Worm (Caenorhabditis elegans) whole organism, L2 larva: ENCODE data around the gene pqn-96.

Experiments
- C34F6.9 ChIP-seq: fragments of 150-350 bp; optimal IDR thresholded peaks from 2 replicates; lab custom pipeline; 2014; ENCODE audit warnings: missing biosample characterization, missing genetic modification characterization
- F13H6.1 ChIP-seq: sonication (generic microtip); optimal IDR thresholded peaks from 2 replicates; lab custom pipeline; 2016; ENCODE audit warnings: missing genetic modification characterization, missing compliant biosample characterization
- R02D3.7 ChIP-seq: fragments of 150-350 bp; optimal IDR thresholded peaks from 2 replicates; lab custom pipeline; 2014; ENCODE audit warnings: missing biosample characterization, missing genetic modification characterization
- Y55F3AM.14 ChIP-seq: fragments of 200-800 bp; sonication (Bioruptor generic); optimal IDR thresholded peaks from 2 replicates; lab custom pipeline; 2018; ENCODE audit warnings: mild to moderate bottlenecking, missing genetic modification characterization, missing compliant biosample characterization
- ZK546.5 ChIP-seq: sonication (generic microtip); optimal IDR thresholded peaks from 2 replicates; lab custom pipeline; 2017; ENCODE audit warnings: missing biosample characterization, missing genetic modification characterization
- alr-1 ChIP-seq: fragments of 150-350 bp; optimal IDR thresholded peaks from 2 replicates; lab custom pipeline; 2014; ENCODE audit warnings: missing biosample characterization, missing genetic modification characterization
- aly-2 ChIP-seq: fragments of 150-350 bp; optimal IDR thresholded peaks from 2 replicates; lab custom pipeline; 2014; ENCODE audit warnings: missing biosample characterization, missing genetic modification characterization
- blmp-1 ChIP-seq: sonication (generic microtip); optimal IDR thresholded peaks from 2 replicates; lab custom pipeline; 2017; ENCODE audit warnings: missing genetic modification characterization, mild to moderate bottlenecking, missing compliant biosample characterization, antibody characterized with exemption, moderate library complexity; ENCODE audit not compliant: insufficient read depth
- ceh-16 ChIP-seq: fragments of 150-350 bp; optimal IDR thresholded peaks from 2 replicates; lab custom pipeline; 2014; ENCODE audit warnings: missing biosample characterization, missing genetic modification characterization
- crh-2 ChIP-seq: sonication (generic microtip); optimal IDR thresholded peaks from 2 replicates; lab custom pipeline; 2017; ENCODE audit warnings: missing biosample characterization, missing genetic modification characterization
- egl-27 ChIP-seq: sonication (generic microtip); optimal IDR thresholded peaks from 3 replicates; lab custom pipeline; 2017; ENCODE audit warnings: missing biosample characterization, missing genetic modification reagents, missing genetic modification characterization
- elt-1 ChIP-seq: fragments of 150-350 bp; optimal IDR thresholded peaks from 2 replicates; lab custom pipeline; 2014; ENCODE audit warnings: missing biosample characterization, missing genetic modification characterization
- fos-1 ChIP-seq: fragments of 150-350 bp; optimal IDR thresholded peaks from 2 replicates; lab custom pipeline; 2014; ENCODE audit warnings: missing biosample characterization, missing genetic modification characterization
- gmeb-1 ChIP-seq: fragments of 150-350 bp; optimal IDR thresholded peaks from 2 replicates; lab custom pipeline; 2014; ENCODE audit warnings: missing biosample characterization, missing genetic modification characterization
- lin-13 ChIP-seq: fragments of 150-350 bp; optimal IDR thresholded peaks from 2 replicates; lab custom pipeline; 2014; ENCODE audit warnings: missing biosample characterization, missing genetic modification reagents, missing genetic modification characterization
- lin-39 ChIP-seq: fragments of 150-350 bp; optimal IDR thresholded peaks from 2 replicates; lab custom pipeline; 2014; ENCODE audit warnings: missing biosample characterization, missing genetic modification reagents, missing genetic modification characterization
- lsy-2 ChIP-seq, 2 experiments: fragments of 150-350 bp in 1 of 2; sonication (generic microtip) in 1 of 2; optimal IDR thresholded peaks; 2 replicates each; lab custom pipeline; 2014 to 2017; ENCODE audit warnings: missing biosample characterization in 2 of 2, missing genetic modification characterization in 2 of 2
- mab-5 ChIP-seq: fragments of 150-350 bp; optimal IDR thresholded peaks from 2 replicates; lab custom pipeline; 2014; ENCODE audit warnings: missing biosample characterization, missing genetic modification characterization
- mbf-1 ChIP-seq: sonication (generic microtip); optimal IDR thresholded peaks from 2 replicates; lab custom pipeline; 2017; ENCODE audit warnings: missing biosample characterization, missing genetic modification characterization
- nhr-11 ChIP-seq: fragments of 150-350 bp; optimal IDR thresholded peaks from 2 replicates; lab custom pipeline; 2014; ENCODE audit warnings: missing biosample characterization, missing genetic modification characterization
- nhr-12 ChIP-seq: fragments of 150-350 bp; optimal IDR thresholded peaks from 2 replicates; lab custom pipeline; 2014; ENCODE audit warnings: missing biosample characterization, missing genetic modification characterization
- nhr-129 ChIP-seq: fragments of 150-350 bp; optimal IDR thresholded peaks from 2 replicates; lab custom pipeline; 2014; ENCODE audit warnings: missing biosample characterization, missing genetic modification characterization
- nhr-21 ChIP-seq: fragments of 150-350 bp; optimal IDR thresholded peaks from 2 replicates; lab custom pipeline; 2014; ENCODE audit warnings: missing biosample characterization, missing genetic modification characterization
- nhr-237 ChIP-seq: fragments of 150-350 bp; optimal IDR thresholded peaks from 2 replicates; lab custom pipeline; 2014; ENCODE audit warnings: missing biosample characterization, missing genetic modification characterization
- nhr-25 ChIP-seq: fragments of 150-350 bp; sonication (generic microtip); optimal IDR thresholded peaks from 3 replicates; lab custom pipeline; 2014; ENCODE audit warnings: missing biosample characterization, missing genetic modification characterization
- nhr-77 ChIP-seq: fragments of 150-350 bp; optimal IDR thresholded peaks from 2 replicates; lab custom pipeline; 2014; ENCODE audit warnings: missing biosample characterization, missing genetic modification characterization
- peb-1 ChIP-seq: fragments of 150-350 bp; optimal IDR thresholded peaks from 2 replicates; lab custom pipeline; 2014; ENCODE audit warnings: missing biosample characterization, missing genetic modification characterization
- sem-4 ChIP-seq: fragments of 150-350 bp; optimal IDR thresholded peaks from 2 replicates; lab custom pipeline; 2014; ENCODE audit warnings: missing biosample characterization, missing genetic modification reagents, missing genetic modification characterization
- skn-1 ChIP-seq: sonication (generic microtip); optimal IDR thresholded peaks from 2 replicates; lab custom pipeline; 2017; ENCODE audit warnings: missing biosample characterization, missing genetic modification characterization
- sma-3 ChIP-seq: sonication (generic microtip); optimal IDR thresholded peaks from 2 replicates; lab custom pipeline; 2016; ENCODE audit warnings: missing genetic modification reagents, missing genetic modification characterization, missing compliant biosample characterization
- sma-9 ChIP-seq, 2 experiments: fragments of 150-350 bp in 1 of 2; sonication (generic microtip) in 1 of 2; optimal IDR thresholded peaks; 2 replicates each; lab custom pipeline; 2014 to 2016; ENCODE audit warnings: missing genetic modification characterization in 2 of 2, mild to moderate bottlenecking in 1 of 2, missing biosample characterization in 1 of 2, missing compliant biosample characterization in 1 of 2, missing genetic modification reagents in 1 of 2, moderate library complexity in 1 of 2
- unc-39 ChIP-seq: fragments of 150-350 bp; optimal IDR thresholded peaks from 2 replicates; lab custom pipeline; 2014; ENCODE audit warnings: missing biosample characterization, missing genetic modification characterization
- unc-55 ChIP-seq: fragments of 150-350 bp; sonication (generic microtip); optimal IDR thresholded peaks from 3 replicates; lab custom pipeline; 2014; ENCODE audit warnings: missing biosample characterization, missing genetic modification reagents, missing genetic modification characterization
- ztf-1 ChIP-seq: fragments of 200-800 bp; sonication (Bioruptor generic); conservative IDR thresholded peaks from 2 replicates; pipeline ENCODE4 v1.3.6; 2022; ENCODE audit warnings: missing genetic modification characterization, missing compliant biosample characterization

Gene pqn-96

ce11 chrIII:8443557-8444131, 4.4 kb upstream of the pqn-96 start, which contains the start of gene ufbp-1 (continued):
- no peak for TF ChIP-seq peb-1
- no peak for TF ChIP-seq egl-27 (tag; lab: Kevin White, UChicago)
- TF ChIP-seq Y55F3AM.14 = peak; percentile 67
- peak; percentile 11 for TF ChIP-seq F13H6.1 (tag; lab: Kevin White, UChicago)
- TF ChIP-seq sem-4 (tag; lab: Kevin White, UChicago) = peak; percentile 71
- peak; percentile 96 for TF ChIP-seq crh-2
- TF ChIP-seq nhr-25 (tag; lab: Kevin White, UChicago) = peak; percentile 15
- no peak for TF ChIP-seq alr-1 (tag; lab: Kevin White, UChicago)
- peak; percentile 5 for TF ChIP-seq mab-5 (tag; lab: Kevin White, UChicago)
- peak; percentile 35 for TF ChIP-seq sma-3 (GFP tag; lab: Kevin White, UChicago)
- TF ChIP-seq sma-9 (GFP tag; optimal IDR thresholded peaks at IDR 0.05; lab: Kevin White, UChicago) = peak; percentile 0
- TF ChIP-seq sma-9 (tag; optimal IDR thresholded peaks at IDR 0.05; lab: Kevin White, UChicago) = no peak
- TF ChIP-seq nhr-237 (tag; lab: Kevin White, UChicago) = no peak
- TF ChIP-seq mbf-1 = no peak

ce11 chrIII:8437763-8438414, 1.3 kb downstream of the pqn-96 start:
- TF ChIP-seq elt-1 (tag; lab: Kevin White, UChicago) (no peak), nhr-21 (tag; lab: Kevin White, UChicago) (no peak), lin-39 (tag; lab: Kevin White, UChicago) (no peak)

DNA sequence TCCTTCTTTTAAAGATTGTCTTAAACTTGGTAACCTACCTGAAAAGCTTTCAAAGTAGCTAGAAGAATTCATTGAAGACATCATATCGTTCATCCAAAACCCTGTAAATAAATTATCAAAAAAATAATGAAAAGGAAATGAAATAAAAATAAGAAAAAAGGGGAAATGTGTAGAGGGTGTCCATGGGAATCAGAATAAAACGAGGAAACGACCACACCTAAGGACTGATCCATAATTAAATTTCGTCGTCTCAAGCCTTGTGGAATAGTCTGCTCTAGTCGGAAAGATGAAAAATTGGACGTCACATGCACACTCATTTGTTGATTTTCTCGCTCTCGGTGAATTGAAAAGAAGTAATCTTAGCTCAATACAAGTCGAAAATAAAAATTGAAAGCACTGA, 4.1 kb downstream of the pqn-96 start, which contains the start of gene ZK1236.9:
Gene ZK1236.9 (minus strand): TSS at position 101 of the 400 bp plus-strand sequence.
- TF ChIP-seq skn-1 (tag; lab: Kevin White, UChicago) (no peak), blmp-1 (tag; lab: Kevin White, UChicago) (no peak), fos-1 (tag; lab: Kevin White, UChicago) (no peak), nhr-12 (tag; lab: Kevin White, UChicago) (no peak), ceh-16 (no peak)

- TF ChIP-seq C34F6.9 (tag; lab: Kevin White, UChicago) (peak; percentile 58), gmeb-1 (tag; lab: Kevin White, UChicago) (peak; percentile 30), sma-3 (GFP tag; lab: Kevin White, UChicago) (peak; percentile 3), crh-2 (peak; percentile 12), nhr-25 (tag; lab: Kevin White, UChicago) (peak; percentile 9), lsy-2 (tag; optimal IDR thresholded peaks at IDR 0.05; lab: Kevin White, UChicago) (peak; percentile 3 to 72), nhr-129 (tag; lab: Kevin White, UChicago) (peak; percentile 17), nhr-77 (tag; lab: Kevin White, UChicago) (no peak), lin-13 (peak; percentile 22), nhr-11 (tag; lab: Kevin White, UChicago) (no peak), R02D3.7 (tag; lab: Kevin White, UChicago) (peak; percentile 90), unc-55 (GFP tag; lab: Kevin White, UChicago) (peak; percentile 40), aly-2 (tag; lab: Kevin White, UChicago) (no peak)
- TF ChIP-seq, all 48 proteins: peak for 10
These were observed 7.1 kb downstream of the pqn-96 start, which contains the start of gene ZK1236.5 for ce11 chrIII:8432143-8432542. Gene ZK1236.5, minus strand, starts transcription at chrIII:8432214.

DNA sequence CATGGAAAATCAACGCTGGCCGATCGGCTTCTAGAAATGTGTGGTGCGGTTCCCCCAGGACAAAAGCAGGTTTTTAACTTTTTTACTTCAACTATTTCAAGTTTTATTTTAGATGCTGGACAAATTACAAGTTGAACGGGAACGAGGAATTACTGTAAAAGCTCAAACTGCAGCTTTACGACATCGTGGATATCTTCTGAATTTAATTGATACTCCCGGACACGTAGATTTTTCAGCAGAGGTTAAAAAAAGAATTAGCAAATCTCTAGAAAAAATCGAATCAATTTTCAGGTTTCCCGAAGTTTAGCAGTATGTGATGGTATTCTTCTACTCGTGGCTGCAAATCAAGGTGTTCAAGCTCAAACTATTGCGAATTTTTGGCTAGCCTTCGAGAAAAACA, 9.7 kb downstream of the pqn-96 start:
- TF ChIP-seq ztf-1 (GFP tag; lab: Robert Waterston, UW) (no peak), Y55F3AM.14 (no peak), ZK546.5 (tag; lab: Kevin White, UChicago) (no peak), sem-4 (tag; lab: Kevin White, UChicago) (no peak), unc-39 (tag; lab: Kevin White, UChicago) (no peak), C34F6.9 (tag; lab: Kevin White, UChicago) (no peak), lin-13 (no peak), egl-27 (tag; lab: Kevin White, UChicago) (no peak), aly-2 (tag; lab: Kevin White, UChicago) (no peak)
